Fruit fly (Drosophila melanogaster) whole organism, embryonic: Measurements from ENCODE around the gene bab2.

ENCODE experiments used
- Aef1 ChIP-seq: fragments of 200-800 bp; sonication (Bioruptor generic); IDR thresholded peaks from 3 replicates; pipeline ENCODE4 v1.3.6; 2022; ENCODE audit warnings: missing biosample characterization, missing genetic modification characterization
- Antp ChIP-seq: fragments of 200-800 bp; sonication (Bioruptor generic); optimal IDR thresholded peaks from 3 replicates; lab custom pipeline; 2016; ENCODE audit warnings: missing biosample characterization, missing genetic modification characterization
- BtbVII ChIP-seq: fragments of 200-800 bp; sonication (Bioruptor generic); optimal IDR thresholded peaks from 3 replicates; lab custom pipeline; 2017; ENCODE audit warnings: missing biosample characterization, mild to moderate bottlenecking, missing genetic modification characterization
- CG10321 ChIP-seq: fragments of 200-800 bp; sonication (Bioruptor generic); IDR thresholded peaks from 2 replicates; pipeline ENCODE4 v1.3.6; 2022; ENCODE audit warnings: missing biosample characterization, missing genetic modification characterization
- CG10565 ChIP-seq: fragments of 200-800 bp; sonication (Bioruptor generic); optimal IDR thresholded peaks from 3 replicates; lab custom pipeline; 2016; ENCODE audit warnings: missing biosample characterization, mild to moderate bottlenecking, missing genetic modification characterization
- CG11085 ChIP-seq: fragments of 200-800 bp; sonication (Bioruptor generic); IDR thresholded peaks from 2 replicates; pipeline ENCODE4 v1.3.6; 2022; ENCODE audit warnings: missing biosample characterization, missing genetic modification characterization
- CG12071 ChIP-seq: fragments of 200-800 bp; sonication (Bioruptor generic); optimal IDR thresholded peaks from 3 replicates; lab custom pipeline; 2018; ENCODE audit warnings: missing biosample characterization, mild to moderate bottlenecking, missing genetic modification characterization
- CG12299 ChIP-seq: fragments of 200-800 bp; sonication (Bioruptor generic); optimal IDR thresholded peaks from 2 replicates; lab custom pipeline; 2018; ENCODE audit warnings: missing biosample characterization, mild to moderate bottlenecking, missing genetic modification characterization
- CG15073 ChIP-seq: fragments of 200-800 bp; sonication (Bioruptor generic); optimal IDR thresholded peaks from 2 replicates; lab custom pipeline; 2016; ENCODE audit warnings: missing biosample characterization, missing genetic modification characterization
- CG16779 ChIP-seq: fragments of 200-800 bp; sonication (Bioruptor generic); IDR thresholded peaks from 2 replicates; pipeline ENCODE4 v1.3.6; 2022; ENCODE audit warnings: missing biosample characterization, missing genetic modification characterization
- CG16863 ChIP-seq: fragments of 200-800 bp; sonication (Bioruptor generic); optimal IDR thresholded peaks from 3 replicates; lab custom pipeline; 2016; ENCODE audit warnings: missing biosample characterization, missing genetic modification characterization
- CG17361 ChIP-seq: fragments of 200-800 bp; sonication (Bioruptor generic); IDR thresholded peaks from 3 replicates; pipeline ENCODE4 v1.3.6; 2022; ENCODE audit warnings: missing biosample characterization, missing genetic modification characterization
- CG2202 ChIP-seq: fragments of 200-800 bp; sonication (Bioruptor generic); optimal IDR thresholded peaks from 2 replicates; lab custom pipeline; 2018; ENCODE audit warnings: missing biosample characterization, mild to moderate bottlenecking, missing genetic modification characterization
- CG2678 ChIP-seq: fragments of 200-800 bp; sonication (Bioruptor generic); optimal IDR thresholded peaks from 3 replicates; lab custom pipeline; 2019; ENCODE audit warnings: missing biosample characterization, mild to moderate bottlenecking, missing genetic modification characterization, moderate library complexity
- CG3281 ChIP-seq: fragments of 200-800 bp; sonication (Bioruptor generic); optimal IDR thresholded peaks from 3 replicates; lab custom pipeline; 2017; ENCODE audit warnings: missing biosample characterization, mild to moderate bottlenecking, missing genetic modification characterization
- CG3847 ChIP-seq: fragments of 200-800 bp; sonication (Bioruptor generic); IDR thresholded peaks from 2 replicates; pipeline ENCODE4 v1.3.6; 2022; ENCODE audit warnings: missing biosample characterization, missing genetic modification characterization
- CG4282 ChIP-seq: fragments of 200-800 bp; sonication (Bioruptor generic); optimal IDR thresholded peaks from 2 replicates; lab custom pipeline; 2016; ENCODE audit warnings: missing biosample characterization, missing genetic modification characterization
- CG6791 ChIP-seq: fragments of 200-800 bp; sonication (Bioruptor generic); IDR thresholded peaks from 3 replicates; pipeline ENCODE4 v1.3.6; 2022; ENCODE audit warnings: missing biosample characterization, missing genetic modification characterization; ENCODE audit not compliant: partially characterized antibody
- CG6854 ChIP-seq: fragments of 200-800 bp; sonication (Bioruptor generic); optimal IDR thresholded peaks from 3 replicates; lab custom pipeline; 2017; ENCODE audit warnings: missing biosample characterization, mild to moderate bottlenecking, missing genetic modification characterization
- Camta ChIP-seq: fragments of 200-800 bp; sonication (Bioruptor generic); optimal IDR thresholded peaks from 2 replicates; lab custom pipeline; 2016; ENCODE audit warnings: missing biosample characterization, missing genetic modification characterization
- CkIIα-i1 ChIP-seq: fragments of 200-800 bp; sonication (Bioruptor generic); IDR thresholded peaks from 2 replicates; pipeline ENCODE4 v1.3.6; 2022; ENCODE audit warnings: missing biosample characterization, missing genetic modification characterization
- D ChIP-seq, 2 experiments: fragments of 200-800 bp in 1 of 2; fragments of >200 bp in 1 of 2; sonication (Bioruptor generic) in 1 of 2; optimal IDR thresholded peaks; 2 replicates in 1 of 2; 3 replicates in 1 of 2; lab custom pipeline; 2017; ENCODE audit warnings: mild to moderate bottlenecking in 1 of 2, missing biosample characterization in 1 of 2, missing genetic modification characterization in 1 of 2, missing genetic modification reagents in 1 of 2
- E2f1 ChIP-seq: fragments of 200-800 bp; sonication (Bioruptor generic); IDR thresholded peaks from 2 replicates; pipeline ENCODE4 v1.3.6; 2022; ENCODE audit warnings: missing biosample characterization, missing genetic modification characterization
- Hmx ChIP-seq: fragments of 200-800 bp; sonication (Bioruptor generic); optimal IDR thresholded peaks from 2 replicates; lab custom pipeline; 2016; ENCODE audit warnings: missing biosample characterization, missing genetic modification characterization
- Hsf ChIP-seq: fragments of 200-800 bp; sonication (Bioruptor generic); optimal IDR thresholded peaks from 3 replicates; lab custom pipeline; 2016; ENCODE audit warnings: missing biosample characterization, missing genetic modification characterization
- Lim3 ChIP-seq: fragments of 200-800 bp; sonication (Bioruptor generic); IDR thresholded peaks from 2 replicates; pipeline ENCODE4 v1.3.6; 2022; ENCODE audit warnings: missing biosample characterization, missing genetic modification characterization
- Meics ChIP-seq: fragments of 200-800 bp; sonication (Bioruptor generic); optimal IDR thresholded peaks from 2 replicates; lab custom pipeline; 2017; ENCODE audit warnings: missing biosample characterization, mild to moderate bottlenecking, missing genetic modification characterization
- Neu2 ChIP-seq: fragments of 200-800 bp; sonication (Bioruptor generic); optimal IDR thresholded peaks from 3 replicates; lab custom pipeline; 2016; ENCODE audit warnings: missing biosample characterization, missing genetic modification characterization, borderline replicate concordance
- NfI ChIP-seq: fragments of 200-800 bp; sonication (Bioruptor generic); optimal IDR thresholded peaks from 3 replicates; lab custom pipeline; 2018; ENCODE audit warnings: missing biosample characterization, mild to moderate bottlenecking, missing genetic modification characterization, moderate library complexity
- Xrp1 ChIP-seq: fragments of 200-800 bp; sonication (Bioruptor generic); IDR thresholded peaks from 2 replicates; pipeline ENCODE4 v1.3.6; 2022; ENCODE audit warnings: missing biosample characterization, missing genetic modification characterization
- cato ChIP-seq: fragments of 200-800 bp; sonication (Bioruptor generic); optimal IDR thresholded peaks from 2 replicates; lab custom pipeline; 2016; ENCODE audit warnings: missing biosample characterization, missing genetic modification characterization, borderline replicate concordance
- chinmo ChIP-seq: fragments of 200-800 bp; sonication (Bioruptor generic); IDR thresholded peaks from 4 replicates; pipeline ENCODE4 v1.3.6; 2022; ENCODE audit warnings: missing biosample characterization, missing genetic modification characterization; ENCODE audit not compliant: partially characterized antibody
- dati ChIP-seq: fragments of 200-800 bp; sonication (Bioruptor generic); IDR thresholded peaks from 2 replicates; pipeline ENCODE4 v1.3.6; 2022; ENCODE audit warnings: missing biosample characterization, missing genetic modification characterization
- dmrt99B ChIP-seq: fragments of 200-800 bp; sonication (Bioruptor generic); optimal IDR thresholded peaks from 2 replicates; lab custom pipeline; 2018; ENCODE audit warnings: missing biosample characterization, mild to moderate bottlenecking, missing genetic modification characterization, moderate library complexity
- grau ChIP-seq: fragments of 200-800 bp; optimal IDR thresholded peaks from 3 replicates; lab custom pipeline; 2019; ENCODE audit warnings: missing biosample characterization, mild to moderate bottlenecking, missing genetic modification characterization, moderate library complexity
- lab ChIP-seq: fragments of 200-800 bp; sonication (Bioruptor generic); optimal IDR thresholded peaks from 3 replicates; lab custom pipeline; 2017; ENCODE audit warnings: missing biosample characterization, missing genetic modification characterization, mild to moderate bottlenecking, moderate library complexity, missing genetic modification reagents
- odd ChIP-seq: fragments of 200-800 bp; sonication (Bioruptor generic); optimal IDR thresholded peaks from 2 replicates; lab custom pipeline; 2017; ENCODE audit warnings: missing biosample characterization, mild to moderate bottlenecking, missing genetic modification characterization
- pfk ChIP-seq: fragments of 200-800 bp; sonication (Bioruptor generic); optimal IDR thresholded peaks from 2 replicates; lab custom pipeline; 2018; ENCODE audit warnings: missing biosample characterization, mild to moderate bottlenecking, missing genetic modification characterization, moderate library complexity
- prd ChIP-seq, 3 experiments: fragments of >200 bp in 2 of 3; fragments of 200-800 bp in 1 of 3; sonication (Bioruptor generic) in 1 of 3; optimal IDR thresholded peaks in 2 of 3; IDR thresholded peaks in 1 of 3; 2 replicates in 2 of 3; 3 replicates in 1 of 3; pipeline versions ENCODE4 v1.3.6 to Lab custom; 2017 to 2022; ENCODE audit warnings: missing biosample characterization in 1 of 3, missing genetic modification characterization in 1 of 3
- ranshi ChIP-seq: fragments of 200-800 bp; sonication (Bioruptor generic); IDR thresholded peaks from 2 replicates; pipeline ENCODE4 v1.3.6; 2022; ENCODE audit warnings: missing biosample characterization, missing genetic modification characterization
- seq ChIP-seq: fragments of 200-800 bp; sonication (Bioruptor generic); IDR thresholded peaks from 2 replicates; pipeline ENCODE4 v1.3.6; 2022; ENCODE audit warnings: missing biosample characterization, missing genetic modification characterization
- shn ChIP-seq: fragments of 200-800 bp; sonication (Bioruptor generic); optimal IDR thresholded peaks from 3 replicates; lab custom pipeline; 2016; ENCODE audit warnings: missing biosample characterization, missing genetic modification characterization
- sna ChIP-seq: fragments of 200-800 bp; sonication (Bioruptor generic); IDR thresholded peaks from 2 replicates; pipeline ENCODE4 v1.3.6; 2022; ENCODE audit warnings: missing biosample characterization, missing genetic modification characterization; ENCODE audit not compliant: partially characterized antibody
- stwl ChIP-seq: fragments of 200-800 bp; sonication (Bioruptor generic); optimal IDR thresholded peaks from 3 replicates; lab custom pipeline; 2018; ENCODE audit warnings: missing biosample characterization, mild to moderate bottlenecking, missing genetic modification characterization, moderate library complexity
- tx ChIP-seq: fragments of 200-800 bp; sonication (Bioruptor generic); optimal IDR thresholded peaks from 2 replicates; lab custom pipeline; 2016; ENCODE audit warnings: missing biosample characterization, missing genetic modification characterization
- vvl ChIP-seq: fragments of 200-800 bp; sonication (Bioruptor generic); IDR thresholded peaks from 2 replicates; pipeline ENCODE4 v1.3.6; 2022; ENCODE audit warnings: missing biosample characterization, missing genetic modification characterization
- wek ChIP-seq: fragments of 200-800 bp; sonication (Bioruptor generic); optimal IDR thresholded peaks from 3 replicates; lab custom pipeline; 2018; ENCODE audit warnings: missing biosample characterization, mild to moderate bottlenecking, missing genetic modification characterization, moderate library complexity
- zf30C ChIP-seq: fragments of 200-800 bp; sonication (Bioruptor generic); optimal IDR thresholded peaks from 3 replicates; lab custom pipeline; 2018; ENCODE audit warnings: missing biosample characterization, mild to moderate bottlenecking, missing genetic modification characterization

Gene bab2

DNA sequence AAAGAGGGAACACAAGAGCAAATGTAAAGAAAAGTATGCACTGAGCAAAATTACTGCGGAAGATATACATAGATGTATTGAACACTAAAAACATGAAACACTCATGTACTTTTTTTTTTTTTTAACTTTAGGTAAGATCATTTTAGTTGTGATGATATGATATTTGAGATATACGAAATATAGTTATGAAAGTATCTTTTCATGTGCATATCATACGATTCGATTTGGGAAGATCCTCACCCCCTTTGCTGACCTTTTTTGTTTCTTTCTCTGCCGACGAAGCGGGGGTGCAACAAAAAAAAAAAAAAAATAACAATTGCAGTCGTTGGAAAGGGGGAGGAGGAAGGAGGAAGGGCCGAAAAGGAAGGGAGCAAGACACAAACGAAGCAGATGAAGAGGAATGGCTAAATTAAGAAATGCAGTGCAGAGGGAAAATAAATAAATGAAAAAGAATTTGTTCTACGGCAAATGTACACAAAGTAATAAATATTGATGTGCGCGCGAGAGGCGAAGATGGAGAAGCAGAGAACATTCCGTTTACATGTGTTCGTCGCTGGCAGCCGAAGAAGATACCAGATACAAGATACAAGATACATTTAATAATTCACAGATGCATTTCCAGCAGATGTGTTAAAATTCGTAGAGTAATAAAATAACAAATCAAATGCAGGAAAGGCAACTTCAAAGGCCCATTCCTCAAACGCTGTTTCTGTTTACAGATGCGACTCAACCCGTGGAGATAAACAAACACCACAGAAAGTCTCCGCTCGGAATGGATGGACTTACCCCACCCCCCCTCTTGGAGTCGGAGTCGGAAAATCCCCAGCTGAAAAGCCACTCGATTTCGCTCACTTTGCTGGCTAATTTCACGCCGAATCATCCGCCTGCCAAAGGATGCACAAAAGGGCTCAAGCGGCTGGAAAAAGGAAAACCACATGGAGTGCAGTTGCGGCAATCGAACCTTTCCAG, 9.8 kb downstream of the bab2 start (continued):
- TF ChIP-seq vvl (GFP tag; lab: Robert Waterston, UW) (peak; percentile 42; the same call in 1 of the 2 replicates), CG15073 (GFP tag; lab: Kevin White, UChicago) (no peak), grau (peak; percentile 19), CG2678 (tag; lab: Kevin White, UChicago) (no peak), dmrt99B (tag; lab: Kevin White, UChicago) (no peak), E2f1 (peak; percentile 55), BtbVII (no peak), D (optimal IDR thresholded peaks at IDR 0.05; lab: Kevin White, UChicago) (no peak), D (GFP tag; optimal IDR thresholded peaks at IDR 0.05; lab: Kevin White, UChicago) (peak; percentile 37), CG10321 (GFP tag; lab: Robert Waterston, UW) (no peak), Lim3 (GFP tag; lab: Robert Waterston, UW) (no peak), Meics (GFP tag; lab: Kevin White, UChicago) (no peak), shn (GFP tag; lab: Kevin White, UChicago) (no peak), CG10565 (GFP tag; lab: Kevin White, UChicago) (no peak), CG6791 (no peak), odd (GFP tag; lab: Kevin White, UChicago) (no peak), cato (GFP tag; lab: Kevin White, UChicago) (no peak), CG6854 (GFP tag; lab: Kevin White, UChicago) (no peak), CG12299 (no peak), Xrp1 (GFP tag; lab: Robert Waterston, UW) (peak; percentile 73), prd (optimal IDR thresholded peaks at IDR 0.05; lab: Kevin White, UChicago) (no peak), prd (GFP tag; IDR thresholded peaks at IDR 0.05; lab: Robert Waterston, UW) (peak; percentile 87), tx (GFP tag; lab: Kevin White, UChicago) (no peak), Hsf (GFP tag; lab: Kevin White, UChicago) (no peak), CG3281 (GFP tag; lab: Kevin White, UChicago) (no peak), pfk (no peak), CG3847 (no peak), chinmo (GFP tag; lab: Robert Waterston, UW) (no peak), CG16779 (no peak), seq (GFP tag; lab: Robert Waterston, UW) (no peak), Camta (peak; percentile 72), Aef1 (GFP tag; lab: Robert Waterston, UW) (no peak), Neu2 (no peak), CG17361 (GFP tag; lab: Robert Waterston, UW) (no peak), stwl (tag; lab: Kevin White, UChicago) (peak; percentile 2), lab (GFP tag; lab: Kevin White, UChicago) (no peak), ranshi (0 out of 2 replicates have a peak, but pooled peaks have one; percentile 28), CG16863 (GFP tag; lab: Kevin White, UChicago) (no peak), wek (GFP tag; lab: Kevin White, UChicago) (no peak), dati (GFP tag; lab: Robert Waterston, UW) (no peak), Hmx (GFP tag; lab: Kevin White, UChicago) (no peak), CG12071 (GFP tag; lab: Kevin White, UChicago) (no peak), CG2202 (tag; lab: Kevin White, UChicago) (no peak), Antp (GFP tag; lab: Kevin White, UChicago) (no peak), zf30C (peak; percentile 91), CG4282 (GFP tag; lab: Kevin White, UChicago) (no peak), NfI (GFP tag; lab: Kevin White, UChicago) (no peak), sna (GFP tag; lab: Robert Waterston, UW) (no peak), CG11085 (GFP tag; lab: Robert Waterston, UW) (no peak), CkIIα-i1 (GFP tag; lab: Robert Waterston, UW) (no peak)
